Worm (Caenorhabditis elegans) whole organism, young adult: ENCODE measurements around the gene vhp-1.

Experiments used
- Y53F4B.3 ChIP-seq: fragments of 200-800 bp; sonication (Bioruptor generic); IDR thresholded peaks from 2 replicates; pipeline ENCODE4 v1.3.6; 2022; ENCODE audit warnings: missing genetic modification reagents, missing genetic modification characterization, missing compliant biosample characterization
- Y67H2A.10 ChIP-seq: fragments of 200-800 bp; sonication (Bioruptor generic); conservative IDR thresholded peaks from 2 replicates; pipeline ENCODE4 v1.3.6; 2022; ENCODE audit warnings: missing genetic modification reagents, missing genetic modification characterization, missing compliant biosample characterization
- attf-3 ChIP-seq: fragments of 200-800 bp; sonication (Bioruptor generic); conservative IDR thresholded peaks from 2 replicates; pipeline ENCODE4 v1.3.6; 2022; ENCODE audit warnings: missing genetic modification reagents, missing genetic modification characterization, missing compliant biosample characterization
- attf-6 ChIP-seq: fragments of 200-800 bp; sonication (Bioruptor generic); IDR thresholded peaks from 2 replicates; pipeline ENCODE4 v1.3.6; 2022; ENCODE audit warnings: missing genetic modification reagents, missing genetic modification characterization, missing compliant biosample characterization
- ets-4 ChIP-seq: fragments of 200-800 bp; sonication (Bioruptor generic); optimal IDR thresholded peaks from 2 replicates; lab custom pipeline; 2018; ENCODE audit warnings: mild to moderate bottlenecking, missing genetic modification characterization, missing compliant biosample characterization
- lsy-27 ChIP-seq: sonication (generic microtip); optimal IDR thresholded peaks from 2 replicates; lab custom pipeline; 2017; ENCODE audit warnings: missing genetic modification characterization, mild to moderate bottlenecking, missing compliant biosample characterization, antibody characterized with exemption, missing genotype, borderline replicate concordance; ENCODE audit not compliant: insufficient read depth
- nhr-80 ChIP-seq: sonication (generic microtip); optimal IDR thresholded peaks from 2 replicates; lab custom pipeline; 2016; ENCODE audit warnings: missing genetic modification characterization, missing compliant biosample characterization
- sea-2 ChIP-seq: fragments of 200-800 bp; sonication (Bioruptor generic); IDR thresholded peaks from 2 replicates; pipeline ENCODE4 v1.3.6; 2022; ENCODE audit warnings: missing genetic modification characterization, missing compliant biosample characterization
- snpc-4 ChIP-seq, 5 experiments: fragments of 150-350 bp in 1 of 5; sonication (generic microtip) in 4 of 5; optimal IDR thresholded peaks; 2 replicates each; lab custom pipeline; 2014 to 2018; ENCODE audit warnings: missing genetic modification characterization in 5 of 5, missing biosample characterization in 3 of 5, antibody characterized with exemption in 2 of 5, mild to moderate bottlenecking in 2 of 5, missing compliant biosample characterization in 2 of 5, missing genotype in 2 of 5, moderate library complexity in 2 of 5, missing genetic modification reagents in 1 of 5
- somi-1 ChIP-seq: fragments of 200-800 bp; sonication (Bioruptor generic); optimal IDR thresholded peaks from 2 replicates; lab custom pipeline; 2018; ENCODE audit warnings: mild to moderate bottlenecking, missing genetic modification characterization, missing compliant biosample characterization

ce11 chrII:5291051-5291450 lies 32.0 kb upstream of the vhp-1 start:
- TF ChIP-seq snpc-4 (GFP tag; optimal IDR thresholded peaks at IDR 0.05; lab: Kevin White, UChicago) = no peak
- no peak for TF ChIP-seq snpc-4 (tag; optimal IDR thresholded peaks at IDR 0.05; lab: Kevin White, UChicago)
- no peak for TF ChIP-seq sea-2
- TF ChIP-seq somi-1 (GFP tag; lab: Kevin White, UChicago) = no peak
- no peak for TF ChIP-seq attf-3
- no peak for TF ChIP-seq lsy-27
- no peak for TF ChIP-seq ets-4
- TF ChIP-seq attf-6 (GFP tag; lab: Robert Waterston, UW) = no peak
- TF ChIP-seq Y67H2A.10 (GFP tag; lab: Robert Waterston, UW) = no peak
- TF ChIP-seq nhr-80 (tag; lab: Kevin White, UChicago) = no peak
- TF ChIP-seq Y53F4B.3 (GFP tag; lab: Robert Waterston, UW) = no peak
